Worm (Caenorhabditis elegans) whole organism, young adult: ENCODE data around the gene spig-5.
A peak's percentile ranks its signal among the peaks of the same experiment; 100 is the strongest.

Experiments
- B0019.2 ChIP-seq: fragments of 200-800 bp; sonication (Bioruptor generic); conservative IDR thresholded peaks from 2 replicates; pipeline ENCODE4 v1.3.6; 2022; ENCODE audit warnings: missing genetic modification reagents, missing genetic modification characterization, missing compliant biosample characterization
- B0035.1 ChIP-seq: sonication (generic microtip); optimal IDR thresholded peaks from 2 replicates; lab custom pipeline; 2016; ENCODE audit warnings: missing genetic modification characterization, mild to moderate bottlenecking, missing compliant biosample characterization, missing genotype, missing genetic modification reagents
- F23B12.7 ChIP-seq: sonication (generic microtip); optimal IDR thresholded peaks from 2 replicates; lab custom pipeline; 2017; ENCODE audit warnings: missing genetic modification characterization, mild to moderate bottlenecking, missing compliant biosample characterization, antibody characterized with exemption, moderate library complexity; ENCODE audit not compliant: insufficient read depth
- F33H1.4 ChIP-seq: fragments of 200-800 bp; sonication (Bioruptor generic); IDR thresholded peaks from 2 replicates; pipeline ENCODE4 v1.3.6; 2022; ENCODE audit warnings: missing genetic modification reagents, missing genetic modification characterization, missing compliant biosample characterization
- Y53F4B.3 ChIP-seq: fragments of 200-800 bp; sonication (Bioruptor generic); IDR thresholded peaks from 2 replicates; pipeline ENCODE4 v1.3.6; 2022; ENCODE audit warnings: missing genetic modification reagents, missing genetic modification characterization, missing compliant biosample characterization
- Y53G8AR.9 ChIP-seq: fragments of 200-800 bp; sonication (Bioruptor generic); conservative IDR thresholded peaks from 2 replicates; pipeline ENCODE4 v1.3.6; 2022; ENCODE audit warnings: missing genetic modification reagents, missing genetic modification characterization, missing compliant biosample characterization
- Y67H2A.10 ChIP-seq: fragments of 200-800 bp; sonication (Bioruptor generic); conservative IDR thresholded peaks from 2 replicates; pipeline ENCODE4 v1.3.6; 2022; ENCODE audit warnings: missing genetic modification reagents, missing genetic modification characterization, missing compliant biosample characterization
- Y95B8A.8 ChIP-seq: fragments of 200-800 bp; sonication (Bioruptor generic); IDR thresholded peaks from 2 replicates; pipeline ENCODE4 v1.3.6; 2022; ENCODE audit warnings: missing genetic modification reagents, missing genetic modification characterization, missing compliant biosample characterization
- ZK185.1 ChIP-seq: sonication (generic microtip); optimal IDR thresholded peaks from 2 replicates; lab custom pipeline; 2016; ENCODE audit warnings: mild to moderate bottlenecking, missing genetic modification characterization, missing compliant biosample characterization; ENCODE audit not compliant: poor library complexity, severe bottlenecking
- aptf-3 ChIP-seq: fragments of 200-800 bp; sonication (Bioruptor generic); IDR thresholded peaks from 2 replicates; pipeline ENCODE4 v1.3.6; 2022; ENCODE audit warnings: missing genetic modification characterization, missing compliant biosample characterization
- atf-7 ChIP-seq: sonication (generic microtip); optimal IDR thresholded peaks from 2 replicates; lab custom pipeline; 2017; ENCODE audit warnings: mild to moderate bottlenecking, missing genetic modification characterization, missing compliant biosample characterization
- cebp-1 ChIP-seq, 2 experiments: fragments of 200-800 bp in 1 of 2; sonication (Bioruptor generic) in 1 of 2; sonication (generic microtip) in 1 of 2; IDR thresholded peaks in 1 of 2; optimal IDR thresholded peaks in 1 of 2; 2 replicates each; pipeline versions ENCODE4 v1.3.6 to Lab custom; 2017 to 2022; ENCODE audit warnings: missing compliant biosample characterization in 2 of 2, missing genetic modification characterization in 2 of 2, mild to moderate bottlenecking in 1 of 2, missing genetic modification reagents in 1 of 2, moderate library complexity in 1 of 2
- ceh-100 ChIP-seq: fragments of 200-800 bp; sonication (Bioruptor generic); IDR thresholded peaks from 2 replicates; pipeline ENCODE4 v1.3.6; 2022; ENCODE audit warnings: missing genetic modification reagents, missing genetic modification characterization, missing compliant biosample characterization
- ceh-40 ChIP-seq: fragments of 200-800 bp; sonication (Bioruptor generic); IDR thresholded peaks from 2 replicates; pipeline ENCODE4 v1.3.6; 2022; ENCODE audit warnings: missing genetic modification characterization, missing compliant biosample characterization
- ceh-79 ChIP-seq: sonication (generic microtip); optimal IDR thresholded peaks from 2 replicates; lab custom pipeline; 2017; ENCODE audit warnings: mild to moderate bottlenecking, missing genetic modification characterization, missing compliant biosample characterization
- chd-7 ChIP-seq: sonication (generic microtip); optimal IDR thresholded peaks from 2 replicates; lab custom pipeline; 2016; ENCODE audit warnings: mild to moderate bottlenecking, missing genetic modification characterization, moderate library complexity, missing compliant biosample characterization
- dox-1 ChIP-seq: fragments of 200-800 bp; sonication (Bioruptor generic); IDR thresholded peaks from 2 replicates; pipeline ENCODE4 v1.3.6; 2022; ENCODE audit warnings: missing genetic modification reagents, missing genetic modification characterization, missing compliant biosample characterization
- egrh-3 ChIP-seq: fragments of 200-800 bp; sonication (Bioruptor generic); IDR thresholded peaks from 2 replicates; pipeline ENCODE4 v1.3.6; 2022; ENCODE audit warnings: missing genetic modification reagents, missing genetic modification characterization, missing compliant biosample characterization
- ekl-4 ChIP-seq: fragments of 200-800 bp; sonication (Bioruptor generic); IDR thresholded peaks from 2 replicates; pipeline ENCODE4 v1.3.6; 2022; ENCODE audit warnings: missing genetic modification reagents, missing genetic modification characterization, missing compliant biosample characterization
- ets-4 ChIP-seq: fragments of 200-800 bp; sonication (Bioruptor generic); optimal IDR thresholded peaks from 2 replicates; lab custom pipeline; 2018; ENCODE audit warnings: mild to moderate bottlenecking, missing genetic modification characterization, missing compliant biosample characterization
- him-1 ChIP-seq: sonication (generic microtip); optimal IDR thresholded peaks from 2 replicates; lab custom pipeline; 2016; ENCODE audit warnings: missing genotype, missing genetic modification reagents, missing genetic modification characterization, missing compliant biosample characterization
- hlh-12 ChIP-seq: sonication (generic microtip); optimal IDR thresholded peaks from 2 replicates; lab custom pipeline; 2016; ENCODE audit warnings: missing genetic modification characterization, missing compliant biosample characterization
- hlh-26 ChIP-seq: fragments of 200-800 bp; sonication (Bioruptor generic); conservative IDR thresholded peaks from 2 replicates; pipeline ENCODE4 v1.3.6; 2022; ENCODE audit warnings: missing genetic modification reagents, missing genetic modification characterization, missing compliant biosample characterization
- hmg-1.2 ChIP-seq: fragments of 200-800 bp; sonication (Bioruptor generic); IDR thresholded peaks from 2 replicates; pipeline ENCODE4 v1.3.6; 2022; ENCODE audit warnings: missing genetic modification reagents, missing genetic modification characterization, missing compliant biosample characterization
- hrde-1 ChIP-seq: sonication (generic microtip); optimal IDR thresholded peaks from 2 replicates; lab custom pipeline; 2016; ENCODE audit warnings: missing genetic modification characterization, mild to moderate bottlenecking, missing compliant biosample characterization, moderate library complexity, missing genotype, missing genetic modification reagents, borderline replicate concordance
- let-526 ChIP-seq: fragments of 200-800 bp; sonication (Bioruptor generic); IDR thresholded peaks from 2 replicates; pipeline ENCODE4 v1.3.6; 2022; ENCODE audit warnings: missing genetic modification reagents, missing genetic modification characterization, missing compliant biosample characterization
- lin-26 ChIP-seq: fragments of 200-800 bp; sonication (Bioruptor generic); IDR thresholded peaks from 2 replicates; pipeline ENCODE4 v1.3.6; 2022; ENCODE audit warnings: missing genetic modification reagents, missing genetic modification characterization, missing compliant biosample characterization
- lin-54 ChIP-seq: fragments of 200-800 bp; sonication (Bioruptor generic); optimal IDR thresholded peaks from 2 replicates; lab custom pipeline; 2018; ENCODE audit warnings: mild to moderate bottlenecking, missing genetic modification characterization, missing compliant biosample characterization
- lir-1 ChIP-seq: fragments of 200-800 bp; sonication (Bioruptor generic); conservative IDR thresholded peaks from 2 replicates; pipeline ENCODE4 v1.3.6; 2022; ENCODE audit warnings: missing genetic modification reagents, missing genetic modification characterization, missing compliant biosample characterization
- mcd-1 ChIP-seq: fragments of 200-800 bp; sonication (Bioruptor generic); IDR thresholded peaks from 2 replicates; pipeline ENCODE4 v1.3.6; 2022; ENCODE audit warnings: missing genetic modification reagents, missing genetic modification characterization, missing compliant biosample characterization
- nfya-2 ChIP-seq: fragments of 200-800 bp; sonication (Bioruptor generic); IDR thresholded peaks from 2 replicates; pipeline ENCODE4 v1.3.6; 2022; ENCODE audit warnings: missing genetic modification reagents, missing genetic modification characterization, missing compliant biosample characterization
- rcor-1 ChIP-seq: fragments of 200-800 bp; sonication (Bioruptor generic); IDR thresholded peaks from 2 replicates; pipeline ENCODE4 v1.3.6; 2022; ENCODE audit warnings: missing genetic modification reagents, missing genetic modification characterization, missing compliant biosample characterization
- repo-1 ChIP-seq: sonication (generic microtip); optimal IDR thresholded peaks from 2 replicates; lab custom pipeline; 2017; ENCODE audit warnings: mild to moderate bottlenecking, missing genetic modification characterization, missing compliant biosample characterization
- rpc-1 ChIP-seq, 2 experiments: fragments of 150-350 bp in 1 of 2; sonication (generic microtip) in 1 of 2; optimal IDR thresholded peaks; 2 replicates each; lab custom pipeline; 2014 to 2018; ENCODE audit warnings: missing biosample characterization in 1 of 2, missing genetic modification characterization in 1 of 2, missing genetic modification reagents in 1 of 2, missing genotype in 1 of 2
- snpc-1.3 ChIP-seq: sonication (generic microtip); optimal IDR thresholded peaks from 2 replicates; lab custom pipeline; 2017; ENCODE audit warnings: missing genetic modification characterization, mild to moderate bottlenecking, missing compliant biosample characterization, antibody characterized with exemption, moderate library complexity, missing genotype, missing genetic modification reagents; ENCODE audit not compliant: insufficient read depth
- snpc-3.4 ChIP-seq: sonication (generic microtip); optimal IDR thresholded peaks from 2 replicates; lab custom pipeline; 2017; ENCODE audit warnings: missing genetic modification characterization, mild to moderate bottlenecking, missing compliant biosample characterization, antibody characterized with exemption, moderate library complexity, missing genotype, missing genetic modification reagents
- sptf-2 ChIP-seq: fragments of 200-800 bp; sonication (Bioruptor generic); optimal IDR thresholded peaks from 2 replicates; lab custom pipeline; 2018; ENCODE audit warnings: mild to moderate bottlenecking, missing genetic modification characterization, missing compliant biosample characterization
- tbx-9 ChIP-seq: sonication (generic microtip); optimal IDR thresholded peaks from 2 replicates; lab custom pipeline; 2016; ENCODE audit warnings: borderline replicate concordance, missing genetic modification characterization, inconsistent platforms, missing compliant biosample characterization
- zfh-2 ChIP-seq: fragments of 200-800 bp; sonication (Bioruptor generic); conservative IDR thresholded peaks from 2 replicates; pipeline ENCODE4 v1.3.6; 2022; ENCODE audit warnings: missing genetic modification reagents, missing genetic modification characterization, missing compliant biosample characterization
- ztf-18 ChIP-seq: sonication (generic microtip); optimal IDR thresholded peaks from 2 replicates; lab custom pipeline; 2016; ENCODE audit warnings: missing genotype, mild to moderate bottlenecking, missing genetic modification characterization, missing compliant biosample characterization
- ztf-26 ChIP-seq: sonication (generic microtip); optimal IDR thresholded peaks from 2 replicates; lab custom pipeline; 2017; ENCODE audit warnings: missing genetic modification characterization, missing compliant biosample characterization

The spig-5 gene

ce11 chrV:14320730-14321319 is 12.6 kb downstream of the spig-5 start (continued):
- TF ChIP-seq Y67H2A.10 (GFP tag; lab: Robert Waterston, UW): no peak
- TF ChIP-seq snpc-3.4: no peak
- TF ChIP-seq cebp-1 (GFP tag; IDR thresholded peaks at IDR 0.05; lab: Robert Waterston, UW): no peak
- TF ChIP-seq cebp-1 (tag; optimal IDR thresholded peaks at IDR 0.05; lab: Kevin White, UChicago): peak; percentile 26
- no peak for TF ChIP-seq let-526 (GFP tag; lab: Robert Waterston, UW)

DNA sequence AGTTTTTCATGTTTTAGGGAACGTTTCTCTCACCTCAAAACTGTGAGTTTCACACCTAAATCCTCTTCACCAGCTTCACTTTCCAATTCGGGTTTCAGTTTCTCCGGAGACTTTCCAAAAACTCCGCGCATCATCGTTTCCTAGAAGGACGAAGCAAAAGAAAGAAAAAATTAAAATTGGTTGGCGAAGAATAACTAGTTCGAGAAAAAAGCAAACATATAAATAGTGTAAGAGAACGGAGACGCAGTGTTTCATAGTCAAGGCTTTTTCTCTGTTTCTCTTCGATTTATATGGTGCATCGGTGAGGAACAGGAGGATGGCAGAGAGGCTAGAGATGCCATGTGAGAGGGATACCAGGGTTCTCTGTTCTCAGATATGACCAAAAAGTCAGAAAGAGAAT is 14.5 kb downstream of the spig-5 start, which contains the start of gene F47B8.3:
TSS of gene F47B8.3 (minus strand) at position 261 of the 400 bp plus-strand sequence.
- TF ChIP-seq hmg-1.2 (GFP tag; lab: Robert Waterston, UW) (peak; percentile 75; the same call in 1 of the 2 replicates), ztf-18 (tag; lab: Kevin White, UChicago) (no peak), repo-1 (tag; lab: Kevin White, UChicago) (no peak), Y53G8AR.9 (GFP tag; lab: Robert Waterston, UW) (no peak), tbx-9 (tag; lab: Kevin White, UChicago) (no peak), chd-7 (tag; lab: Kevin White, UChicago) (no peak), him-1 (tag; lab: Kevin White, UChicago) (no peak), hlh-26 (GFP tag; lab: Robert Waterston, UW) (no peak), hrde-1 (tag; lab: Kevin White, UChicago) (no peak), cebp-1 (GFP tag; IDR thresholded peaks at IDR 0.05; lab: Robert Waterston, UW) (no peak), cebp-1 (tag; optimal IDR thresholded peaks at IDR 0.05; lab: Kevin White, UChicago) (peak; percentile 70), ceh-100 (no peak)

ce11 chrV:14324502-14325467 is 16.5 kb downstream of the spig-5 start, which contains the start of the genes F47B8.4 and F47B8.18:
F47B8.4 (minus strand) TSS chrV:14324673.
F47B8.18 (minus strand) TSS chrV:14325464.
- no peak for TF ChIP-seq ZK185.1 (tag; lab: Kevin White, UChicago)
- peak; percentile 99 for TF ChIP-seq egrh-3 (GFP tag; lab: Robert Waterston, UW)
- no peak for TF ChIP-seq B0035.1 (tag; lab: Kevin White, UChicago)
- no peak for TF ChIP-seq nfya-2 (GFP tag; lab: Robert Waterston, UW)
- no peak for TF ChIP-seq ceh-40
- TF ChIP-seq lin-54 (GFP tag; lab: Kevin White, UChicago): no peak
- TF ChIP-seq snpc-1.3 (tag; lab: Kevin White, UChicago): no peak
- TF ChIP-seq sptf-2 (GFP tag; lab: Kevin White, UChicago): peak; percentile 15
- TF ChIP-seq mcd-1 (GFP tag; lab: Robert Waterston, UW): peak; percentile 55; the same call in 1 of the 2 replicates
- no peak for TF ChIP-seq hlh-12 (tag; lab: Kevin White, UChicago)
- TF ChIP-seq atf-7 (tag; lab: Kevin White, UChicago): no peak
- no peak for TF ChIP-seq Y53F4B.3 (GFP tag; lab: Robert Waterston, UW)
- TF ChIP-seq lir-1 (GFP tag; lab: Robert Waterston, UW): no peak
- no peak for TF ChIP-seq F33H1.4
- TF ChIP-seq lin-26: 0 out of 2 replicates have a peak, but pooled peaks have one; percentile 53
- TF ChIP-seq ekl-4 (GFP tag; lab: Robert Waterston, UW): no peak
- no peak for TF ChIP-seq B0019.2 (GFP tag; lab: Robert Waterston, UW)
- TF ChIP-seq rpc-1 (optimal IDR thresholded peaks at IDR 0.05; lab: Kevin White, UChicago): no peak
- TF ChIP-seq rpc-1 (tag; optimal IDR thresholded peaks at IDR 0.05; lab: Kevin White, UChicago): no peak
- TF ChIP-seq ztf-26 (tag; lab: Kevin White, UChicago): no peak
- TF ChIP-seq aptf-3 (GFP tag; lab: Robert Waterston, UW): no peak
- TF ChIP-seq Y95B8A.8 (GFP tag; lab: Robert Waterston, UW): no peak
- no peak for TF ChIP-seq dox-1
- no peak for TF ChIP-seq ets-4
- no peak for TF ChIP-seq F23B12.7 (tag; lab: Kevin White, UChicago)
- TF ChIP-seq ceh-79 (tag; lab: Kevin White, UChicago): no peak
- no peak for TF ChIP-seq rcor-1 (GFP tag; lab: Robert Waterston, UW)
- peak; percentile 95 for TF ChIP-seq zfh-2 (GFP tag; lab: Robert Waterston, UW)
